Worm (Caenorhabditis elegans) whole organism, mixed stage, embryonic: Measurements from ENCODE around the gene F27D9.7.
A peak's percentile ranks its signal among the peaks of the same experiment; 100 is the strongest.

Experiments used
- M03D4.4 ChIP-seq: sonication (generic microtip); optimal IDR thresholded peaks from 2 replicates; lab custom pipeline; 2017; ENCODE audit warnings: mild to moderate bottlenecking, missing genetic modification characterization, missing compliant biosample characterization
- bed-3 ChIP-seq: fragments of 200-800 bp; sonication (Bioruptor generic); optimal IDR thresholded peaks from 3 replicates; lab custom pipeline; 2018; ENCODE audit warnings: mild to moderate bottlenecking, missing genetic modification characterization, moderate library complexity, missing compliant biosample characterization
- blmp-1 ChIP-seq: fragments of 150-350 bp; optimal IDR thresholded peaks from 2 replicates; lab custom pipeline; 2014; ENCODE audit warnings: missing biosample characterization, missing genetic modification characterization
- ceh-39 ChIP-seq: fragments of 150-350 bp; optimal IDR thresholded peaks from 2 replicates; lab custom pipeline; 2014; ENCODE audit warnings: missing biosample characterization, missing genetic modification characterization
- ceh-43 ChIP-seq: fragments of 200-800 bp; sonication (Bioruptor generic); optimal IDR thresholded peaks from 2 replicates; lab custom pipeline; 2018; ENCODE audit warnings: mild to moderate bottlenecking, missing genetic modification characterization, moderate library complexity, missing compliant biosample characterization
- ceh-83 ChIP-seq: fragments of 200-800 bp; sonication (Bioruptor generic); optimal IDR thresholded peaks from 2 replicates; lab custom pipeline; 2018; ENCODE audit warnings: mild to moderate bottlenecking, missing genetic modification characterization, missing compliant biosample characterization
- ces-1 ChIP-seq: fragments of 150-350 bp; optimal IDR thresholded peaks from 2 replicates; lab custom pipeline; 2014; ENCODE audit warnings: missing biosample characterization, missing genetic modification reagents, missing genetic modification characterization
- cnd-1 ChIP-seq: fragments of 200-800 bp; sonication (Bioruptor generic); optimal IDR thresholded peaks from 2 replicates; lab custom pipeline; 2018; ENCODE audit warnings: mild to moderate bottlenecking, missing genetic modification characterization, missing compliant biosample characterization
- drap-1 ChIP-seq: fragments of 200-800 bp; sonication (Bioruptor generic); optimal IDR thresholded peaks from 3 replicates; lab custom pipeline; 2018; ENCODE audit warnings: mild to moderate bottlenecking, missing genetic modification characterization, missing compliant biosample characterization
- elt-1 ChIP-seq: sonication (generic microtip); optimal IDR thresholded peaks from 2 replicates; lab custom pipeline; 2017; ENCODE audit warnings: missing genetic modification characterization, mild to moderate bottlenecking, missing compliant biosample characterization, antibody characterized with exemption, moderate library complexity, borderline replicate concordance; ENCODE audit not compliant: insufficient read depth
- elt-3 ChIP-seq: fragments of 150-350 bp; optimal IDR thresholded peaks from 2 replicates; lab custom pipeline; 2014; ENCODE audit warnings: missing biosample characterization, missing genetic modification characterization
- flh-1 ChIP-seq: fragments of 200-800 bp; sonication (Bioruptor generic); optimal IDR thresholded peaks from 2 replicates; lab custom pipeline; 2018; ENCODE audit warnings: mild to moderate bottlenecking, missing genetic modification characterization, moderate library complexity, missing compliant biosample characterization
- ham-2 ChIP-seq: fragments of 200-800 bp; sonication (Bioruptor generic); optimal IDR thresholded peaks from 2 replicates; lab custom pipeline; 2018; ENCODE audit warnings: mild to moderate bottlenecking, missing genetic modification characterization, missing compliant biosample characterization
- hlh-1 ChIP-seq: fragments of 150-350 bp; optimal IDR thresholded peaks from 2 replicates; lab custom pipeline; 2014; ENCODE audit warnings: missing biosample characterization, missing genetic modification reagents, missing genetic modification characterization
- lin-13 ChIP-seq: fragments of 150-350 bp; optimal IDR thresholded peaks from 2 replicates; lab custom pipeline; 2014; ENCODE audit warnings: missing biosample characterization, missing genetic modification characterization
- lin-32 ChIP-seq: fragments of 200-800 bp; sonication (Bioruptor generic); optimal IDR thresholded peaks from 2 replicates; lab custom pipeline; 2018; ENCODE audit warnings: mild to moderate bottlenecking, missing genetic modification characterization, missing compliant biosample characterization
- lsy-2 ChIP-seq: fragments of 150-350 bp; optimal IDR thresholded peaks from 2 replicates; lab custom pipeline; 2014; ENCODE audit warnings: missing biosample characterization, missing genetic modification characterization
- mep-1 ChIP-seq: fragments of 150-350 bp; optimal IDR thresholded peaks from 2 replicates; lab custom pipeline; 2017; ENCODE audit warnings: missing biosample characterization, missing genetic modification reagents, missing genetic modification characterization, inconsistent platforms
- nhr-12 ChIP-seq: fragments of 150-350 bp; optimal IDR thresholded peaks from 2 replicates; lab custom pipeline; 2014; ENCODE audit warnings: missing biosample characterization, missing genetic modification characterization
- nhr-2 ChIP-seq: fragments of 150-350 bp; optimal IDR thresholded peaks from 2 replicates; lab custom pipeline; 2014; ENCODE audit warnings: missing biosample characterization, missing genetic modification characterization
- nhr-237 ChIP-seq: fragments of 150-350 bp; optimal IDR thresholded peaks from 2 replicates; lab custom pipeline; 2014; ENCODE audit warnings: missing biosample characterization, missing genetic modification characterization
- nhr-28 ChIP-seq: fragments of 150-350 bp; optimal IDR thresholded peaks from 2 replicates; lab custom pipeline; 2014; ENCODE audit warnings: missing biosample characterization, missing genetic modification characterization
- pha-4 ChIP-seq: fragments of 150-350 bp; optimal IDR thresholded peaks from 2 replicates; lab custom pipeline; 2018; ENCODE audit warnings: missing biosample characterization, missing genetic modification reagents, missing genetic modification characterization
- sem-2 ChIP-seq: fragments of 200-800 bp; sonication (Bioruptor generic); optimal IDR thresholded peaks from 2 replicates; lab custom pipeline; 2018; ENCODE audit warnings: mild to moderate bottlenecking, missing genetic modification characterization, missing compliant biosample characterization
- snpc-4 ChIP-seq: fragments of 150-350 bp; optimal IDR thresholded peaks from 2 replicates; lab custom pipeline; 2014; ENCODE audit warnings: missing biosample characterization, missing genetic modification characterization
- sptf-1 ChIP-seq: sonication (generic microtip); optimal IDR thresholded peaks from 2 replicates; lab custom pipeline; 2017; ENCODE audit warnings: mild to moderate bottlenecking, missing genetic modification characterization, moderate library complexity, missing compliant biosample characterization
- tbx-8 ChIP-seq: fragments of 200-800 bp; sonication (Bioruptor generic); optimal IDR thresholded peaks from 2 replicates; lab custom pipeline; 2018; ENCODE audit warnings: mild to moderate bottlenecking, missing genetic modification characterization, moderate library complexity, missing compliant biosample characterization
- unc-120 ChIP-seq: sonication (generic microtip); optimal IDR thresholded peaks from 2 replicates; lab custom pipeline; 2017; ENCODE audit warnings: missing genetic modification characterization, missing compliant biosample characterization; ENCODE audit not compliant: poor library complexity, severe bottlenecking
- unc-39 ChIP-seq: fragments of 150-350 bp; optimal IDR thresholded peaks from 2 replicates; lab custom pipeline; 2014; ENCODE audit warnings: missing biosample characterization, missing genetic modification characterization
- unc-62 ChIP-seq: fragments of 150-350 bp; optimal IDR thresholded peaks from 2 replicates; lab custom pipeline; 2014; ENCODE audit warnings: missing biosample characterization, missing genetic modification reagents, missing genetic modification characterization
- zip-8 ChIP-seq: fragments of 150-350 bp; optimal IDR thresholded peaks from 2 replicates; lab custom pipeline; 2014; ENCODE audit warnings: missing biosample characterization, missing genetic modification characterization
- ztf-11 ChIP-seq: fragments of 150-350 bp; optimal IDR thresholded peaks from 2 replicates; lab custom pipeline; 2014; ENCODE audit warnings: missing biosample characterization, missing genetic modification characterization

The F27D9.7 gene

ce11 chrX:7681965-7682946 is 11.7 kb upstream of the F27D9.7 start, which contains the start of gene unc-18:
unc-18 (plus strand) TSS chrX:7682896.
- TF ChIP-seq unc-62 (GFP tag; lab: Kevin White, UChicago) (peak; percentile 47), nhr-237 (tag; lab: Kevin White, UChicago) (no peak), ces-1 (GFP tag; lab: Kevin White, UChicago) (peak; percentile 83)

- TF ChIP-seq lin-32 (GFP tag; lab: Kevin White, UChicago) = no peak
- peak; percentile 43 for TF ChIP-seq unc-120
- TF ChIP-seq drap-1 (GFP tag; lab: Kevin White, UChicago) = no peak
- no peak for TF ChIP-seq snpc-4 (tag; lab: Kevin White, UChicago)
- TF ChIP-seq hlh-1 (tag; lab: Kevin White, UChicago) = peak; percentile 87
Observed at ce11 chrX:7680545-7681330, 10.2 kb upstream of the F27D9.7 start, which contains the start of gene stn-2. stn-2 (minus strand) TSS chrX:7680619.

- TF ChIP-seq unc-39 (no peak), ces-1 (GFP tag; lab: Kevin White, UChicago) (peak; percentile 87)
Observed at ce11 chrX:7679835-7680234, 9.3 kb upstream of the F27D9.7 start.

ce11 chrX:7678437-7679139 is 8.0 kb upstream of the F27D9.7 start:
- TF ChIP-seq sptf-1 (tag; lab: Kevin White, UChicago) (no peak), tbx-8 (GFP tag; lab: Kevin White, UChicago) (no peak), lin-13 (tag; lab: Kevin White, UChicago) (no peak), ces-1 (GFP tag; lab: Kevin White, UChicago) (peak; percentile 20), drap-1 (GFP tag; lab: Kevin White, UChicago) (no peak), nhr-2 (no peak), blmp-1 (no peak)
- TF ChIP-seq, all 35 proteins: peak for 1

ce11 chrX:7674871-7675270 is 4.3 kb upstream of the F27D9.7 start:
- TF ChIP-seq lin-32 (GFP tag; lab: Kevin White, UChicago) = no peak
- TF ChIP-seq zip-8 = no peak
- no peak for TF ChIP-seq pha-4 (tag; lab: Kevin White, UChicago)
- TF ChIP-seq nhr-28 (tag; lab: Kevin White, UChicago) = no peak
- TF ChIP-seq sptf-1 (tag; lab: Kevin White, UChicago) = no peak
- no peak for TF ChIP-seq ceh-83 (GFP tag; lab: Kevin White, UChicago)
- TF ChIP-seq cnd-1 (tag; lab: Kevin White, UChicago) = no peak
- no peak for TF ChIP-seq snpc-4 (tag; lab: Kevin White, UChicago)
- TF ChIP-seq nhr-12 (tag; lab: Kevin White, UChicago) = no peak
- TF ChIP-seq lsy-2 (tag; lab: Kevin White, UChicago) = no peak
- TF ChIP-seq mep-1 (tag; lab: Kevin White, UChicago) = no peak
- TF ChIP-seq drap-1 (GFP tag; lab: Kevin White, UChicago) = no peak
- TF ChIP-seq ztf-11 = no peak
- TF ChIP-seq bed-3 = no peak
- no peak for TF ChIP-seq unc-120
- TF ChIP-seq M03D4.4 (tag; lab: Kevin White, UChicago) = no peak
- TF ChIP-seq ceh-39 (tag; lab: Kevin White, UChicago) = no peak

ce11 chrX:7672693-7673092 is 2.1 kb upstream of the F27D9.7 start, which contains the start of gene F27D9.2:
F27D9.2 (plus strand) TSS chrX:7672993.
- no peak for TF ChIP-seq ham-2 (GFP tag; lab: Kevin White, UChicago)
- no peak for TF ChIP-seq ceh-39 (tag; lab: Kevin White, UChicago)
- TF ChIP-seq elt-3 (tag; lab: Kevin White, UChicago) = no peak
- no peak for TF ChIP-seq tbx-8 (GFP tag; lab: Kevin White, UChicago)
- no peak for TF ChIP-seq nhr-237 (tag; lab: Kevin White, UChicago)
- TF ChIP-seq ztf-11 = no peak
- TF ChIP-seq ceh-43 (GFP tag; lab: Kevin White, UChicago) = no peak
- TF ChIP-seq unc-62 (GFP tag; lab: Kevin White, UChicago) = no peak
- no peak for TF ChIP-seq nhr-2
- TF ChIP-seq sem-2 = no peak
- no peak for TF ChIP-seq elt-1 (tag; lab: Kevin White, UChicago)
- no peak for TF ChIP-seq zip-8
- no peak for TF ChIP-seq flh-1 (GFP tag; lab: Kevin White, UChicago)
- no peak for TF ChIP-seq M03D4.4 (tag; lab: Kevin White, UChicago)
- no peak for TF ChIP-seq blmp-1
- TF ChIP-seq mep-1 (tag; lab: Kevin White, UChicago) = no peak
- TF ChIP-seq, all 35 proteins: peak for 0
